Fruit fly (Drosophila melanogaster) whole organism, prepupa: ENCODE measurements around the gene RpL7A.

ENCODE experiments used
- CG10631 ChIP-seq: fragments of 200-800 bp; sonication (Bioruptor generic); optimal IDR thresholded peaks from 2 replicates; lab custom pipeline; 2016; ENCODE audit warnings: missing biosample characterization, missing genetic modification characterization
- CG10669 ChIP-seq: fragments of 200-800 bp; sonication (Bioruptor generic); optimal IDR thresholded peaks from 3 replicates; lab custom pipeline; 2018; ENCODE audit warnings: missing biosample characterization, mild to moderate bottlenecking, missing genetic modification characterization, moderate library complexity
- CG11294 ChIP-seq: fragments of 200-800 bp; sonication (Bioruptor generic); IDR thresholded peaks from 2 replicates; pipeline ENCODE4 v1.3.6; 2022; ENCODE audit warnings: missing biosample characterization, missing genetic modification characterization
- CG11762 ChIP-seq: fragments of 200-800 bp; sonication (Bioruptor generic); optimal IDR thresholded peaks from 3 replicates; lab custom pipeline; 2016; ENCODE audit warnings: missing biosample characterization, missing genetic modification characterization; ENCODE audit not compliant: insufficient read depth
- CG15336 ChIP-seq: fragments of 200-800 bp; sonication (Bioruptor generic); IDR thresholded peaks from 2 replicates; pipeline ENCODE4 v1.3.6; 2022; ENCODE audit warnings: missing biosample characterization, missing genetic modification characterization
- CG32006 ChIP-seq: fragments of 200-800 bp; sonication (Bioruptor generic); optimal IDR thresholded peaks from 3 replicates; lab custom pipeline; 2017; ENCODE audit warnings: missing biosample characterization, mild to moderate bottlenecking, missing genetic modification characterization
- CG34406 ChIP-seq: fragments of 200-800 bp; sonication (Bioruptor generic); optimal IDR thresholded peaks from 3 replicates; lab custom pipeline; 2016; ENCODE audit warnings: missing biosample characterization, missing genetic modification characterization
- CG3919 ChIP-seq: fragments of 200-800 bp; sonication (Bioruptor generic); optimal IDR thresholded peaks from 3 replicates; lab custom pipeline; 2016; ENCODE audit warnings: missing biosample characterization, missing genetic modification characterization
- CG4318 ChIP-seq: fragments of 200-800 bp; sonication (Bioruptor generic); optimal IDR thresholded peaks from 3 replicates; lab custom pipeline; 2017; ENCODE audit warnings: missing biosample characterization, mild to moderate bottlenecking, missing genetic modification characterization
- CG6163 ChIP-seq: fragments of 200-800 bp; sonication (Bioruptor generic); IDR thresholded peaks from 3 replicates; pipeline ENCODE4 v1.3.6; 2022; ENCODE audit warnings: missing biosample characterization, missing genetic modification characterization
- CG6276 ChIP-seq: fragments of 200-800 bp; sonication (Bioruptor generic); optimal IDR thresholded peaks from 2 replicates; lab custom pipeline; 2017; ENCODE audit warnings: missing biosample characterization, mild to moderate bottlenecking, missing genetic modification characterization
- CG6792 ChIP-seq: fragments of 200-800 bp; sonication (Bioruptor generic); optimal IDR thresholded peaks from 3 replicates; lab custom pipeline; 2016; ENCODE audit warnings: missing biosample characterization, missing genetic modification characterization
- CG6808 ChIP-seq: fragments of 200-800 bp; sonication (Bioruptor generic); optimal IDR thresholded peaks from 3 replicates; lab custom pipeline; 2017; ENCODE audit warnings: missing biosample characterization, missing genetic modification characterization, mild to moderate bottlenecking, moderate library complexity, missing genetic modification reagents
- CG6854 ChIP-seq: fragments of 200-800 bp; sonication (Bioruptor generic); optimal IDR thresholded peaks from 2 replicates; lab custom pipeline; 2017; ENCODE audit warnings: missing biosample characterization, mild to moderate bottlenecking, missing genetic modification characterization
- CG7368 ChIP-seq: fragments of 200-800 bp; sonication (Bioruptor generic); optimal IDR thresholded peaks from 3 replicates; lab custom pipeline; 2016; ENCODE audit warnings: missing biosample characterization, missing genetic modification characterization
- CG8119 ChIP-seq: fragments of 200-800 bp; sonication (Bioruptor generic); IDR thresholded peaks from 3 replicates; pipeline ENCODE4 v1.3.6; 2022; ENCODE audit warnings: missing biosample characterization, missing genetic modification characterization
- CG8319 ChIP-seq: fragments of 200-800 bp; sonication (Bioruptor generic); optimal IDR thresholded peaks from 3 replicates; lab custom pipeline; 2016; ENCODE audit warnings: missing biosample characterization, missing genetic modification characterization
- CG8632 ChIP-seq: fragments of 200-800 bp; sonication (Bioruptor generic); optimal IDR thresholded peaks from 3 replicates; lab custom pipeline; 2016; ENCODE audit warnings: missing biosample characterization, missing genetic modification characterization
- Eip75B ChIP-seq: fragments of 200-800 bp; sonication (Bioruptor generic); optimal IDR thresholded peaks from 3 replicates; lab custom pipeline; 2016; ENCODE audit warnings: missing biosample characterization, missing genetic modification characterization
- Eip78C ChIP-seq: fragments of 200-800 bp; sonication (Bioruptor generic); peaks from one replicate; lab custom pipeline; 2016; ENCODE audit warnings: missing biosample characterization, missing genetic modification characterization
- Ets21C ChIP-seq: fragments of 200-800 bp; sonication (Bioruptor generic); optimal IDR thresholded peaks from 3 replicates; lab custom pipeline; 2016; ENCODE audit warnings: missing biosample characterization, missing genetic modification characterization
- Ets96B ChIP-seq: fragments of 200-800 bp; optimal IDR thresholded peaks from 2 replicates; lab custom pipeline; 2019; ENCODE audit warnings: missing biosample characterization, mild to moderate bottlenecking, missing genetic modification characterization, moderate library complexity
- Gug ChIP-seq: fragments of 200-800 bp; sonication (Bioruptor generic); IDR thresholded peaks from 2 replicates; pipeline ENCODE4 v1.3.6; 2022; ENCODE audit warnings: missing biosample characterization, missing genetic modification characterization
- Hr38 ChIP-seq: sonication (Bioruptor generic); optimal IDR thresholded peaks from 2 replicates; lab custom pipeline; 2016; ENCODE audit warnings: missing biosample characterization, missing genetic modification characterization
- Hr4 ChIP-seq: fragments of 200-800 bp; sonication (Bioruptor generic); optimal IDR thresholded peaks from 3 replicates; lab custom pipeline; 2016; ENCODE audit warnings: missing biosample characterization, missing genetic modification characterization
- Lpt ChIP-seq: fragments of 200-800 bp; sonication (Bioruptor generic); optimal IDR thresholded peaks from 3 replicates; lab custom pipeline; 2016; ENCODE audit warnings: missing biosample characterization, missing genetic modification characterization
- Met ChIP-seq: fragments of 200-800 bp; sonication (Bioruptor generic); optimal IDR thresholded peaks from 3 replicates; lab custom pipeline; 2016; ENCODE audit warnings: missing biosample characterization, missing genetic modification characterization
- OdsH ChIP-seq: fragments of 200-800 bp; sonication (Bioruptor generic); optimal IDR thresholded peaks from 3 replicates; lab custom pipeline; 2016; ENCODE audit warnings: missing biosample characterization, missing genetic modification characterization
- Sox102F ChIP-seq: fragments of 200-800 bp; sonication (Bioruptor generic); optimal IDR thresholded peaks from 2 replicates; lab custom pipeline; 2016; ENCODE audit warnings: missing biosample characterization, mild to moderate bottlenecking, missing genetic modification characterization
- Sox15 ChIP-seq: fragments of 200-800 bp; sonication (Bioruptor generic); optimal IDR thresholded peaks from 3 replicates; lab custom pipeline; 2016; ENCODE audit warnings: missing biosample characterization, missing genetic modification characterization
- acj6 ChIP-seq: fragments of 200-800 bp; sonication (Bioruptor generic); optimal IDR thresholded peaks from 3 replicates; lab custom pipeline; 2016; ENCODE audit warnings: missing biosample characterization, missing genetic modification characterization
- dac ChIP-seq: fragments of 200-800 bp; sonication (Bioruptor generic); optimal IDR thresholded peaks from 2 replicates; lab custom pipeline; 2017; ENCODE audit warnings: missing biosample characterization, mild to moderate bottlenecking, missing genetic modification characterization
- dsx ChIP-seq: fragments of 200-800 bp; optimal IDR thresholded peaks from 3 replicates; lab custom pipeline; 2019; ENCODE audit warnings: missing biosample characterization, mild to moderate bottlenecking, missing genetic modification characterization, moderate library complexity; ENCODE audit not compliant: poor library complexity, severe bottlenecking
- eg ChIP-seq: fragments of 200-800 bp; sonication (Bioruptor generic); IDR thresholded peaks from 3 replicates; pipeline ENCODE4 v1.3.6; 2022; ENCODE audit warnings: missing biosample characterization, missing genetic modification characterization
- esn ChIP-seq: fragments of 200-800 bp; sonication (Bioruptor generic); optimal IDR thresholded peaks from 2 replicates; lab custom pipeline; 2016; ENCODE audit warnings: missing biosample characterization, mild to moderate bottlenecking, missing genetic modification characterization, moderate library complexity
- fd85E ChIP-seq: fragments of 200-800 bp; sonication (Bioruptor generic); optimal IDR thresholded peaks from 3 replicates; lab custom pipeline; 2016; ENCODE audit warnings: missing biosample characterization, missing genetic modification characterization
- fkh ChIP-seq: fragments of 200-800 bp; sonication (Bioruptor generic); optimal IDR thresholded peaks from 3 replicates; lab custom pipeline; 2017; ENCODE audit warnings: missing biosample characterization, mild to moderate bottlenecking, missing genetic modification characterization, moderate library complexity
- lz ChIP-seq: fragments of 200-800 bp; sonication (Bioruptor generic); optimal IDR thresholded peaks from 3 replicates; lab custom pipeline; 2016; ENCODE audit warnings: missing biosample characterization, missing genetic modification characterization
- net ChIP-seq: fragments of 200-800 bp; sonication (Bioruptor generic); optimal IDR thresholded peaks from 3 replicates; lab custom pipeline; 2016; ENCODE audit warnings: missing biosample characterization, missing genetic modification characterization
- pdm3 ChIP-seq: fragments of 200-800 bp; sonication (Bioruptor generic); optimal IDR thresholded peaks from 3 replicates; lab custom pipeline; 2016; ENCODE audit warnings: missing biosample characterization, missing genetic modification characterization
- spab ChIP-seq: fragments of 200-800 bp; sonication (Bioruptor generic); optimal IDR thresholded peaks from 2 replicates; lab custom pipeline; 2017; ENCODE audit warnings: missing biosample characterization, mild to moderate bottlenecking, missing genetic modification characterization, missing genetic modification reagents
- ss ChIP-seq, 2 experiments: fragments of 200-800 bp; sonication (Bioruptor generic); optimal IDR thresholded peaks; 2 replicates in 1 of 2; 3 replicates in 1 of 2; lab custom pipeline; 2017 to 2018; ENCODE audit warnings: mild to moderate bottlenecking in 2 of 2, missing biosample characterization in 2 of 2, missing genetic modification characterization in 2 of 2, moderate library complexity in 1 of 2
- topi ChIP-seq: fragments of 200-800 bp; sonication (Bioruptor generic); optimal IDR thresholded peaks from 3 replicates; lab custom pipeline; 2016; ENCODE audit warnings: missing biosample characterization, missing genetic modification characterization
- vri ChIP-seq: fragments of 200-800 bp; sonication (Bioruptor generic); optimal IDR thresholded peaks from 3 replicates; lab custom pipeline; 2016; ENCODE audit warnings: missing biosample characterization, mild to moderate bottlenecking, missing genetic modification characterization

The RpL7A gene

dm6 chrX:6549428-6550117, 16.4 kb upstream of the RpL7A start (continued):
- TF ChIP-seq Hr4 (GFP tag; lab: Kevin White, UChicago) (peak; percentile 93), net (GFP tag; lab: Kevin White, UChicago) (peak; percentile 95), Sox15 (peak; percentile 91), CG34406 (peak; percentile 89), CG8632 (GFP tag; lab: Kevin White, UChicago) (peak; percentile 91), acj6 (GFP tag; lab: Kevin White, UChicago) (peak; percentile 95), CG6163 (GFP tag; lab: Robert Waterston, UW) (peak; percentile 99), CG6276 (GFP tag; lab: Kevin White, UChicago) (peak; percentile 96), CG8119 (GFP tag; lab: Robert Waterston, UW) (peak; percentile 98), CG3919 (GFP tag; lab: Kevin White, UChicago) (peak; percentile 99), CG6854 (GFP tag; lab: Kevin White, UChicago) (peak; percentile 94), CG11294 (peak; percentile 94), Sox102F (peak; percentile 91), Hr38 (GFP tag; lab: Kevin White, UChicago) (peak; percentile 11), pdm3 (GFP tag; lab: Kevin White, UChicago) (peak; percentile 96), dac (GFP tag; lab: Kevin White, UChicago) (peak; percentile 92), topi (GFP tag; lab: Kevin White, UChicago) (peak; percentile 98), CG32006 (GFP tag; lab: Kevin White, UChicago) (peak; percentile 96), CG8319 (GFP tag; lab: Kevin White, UChicago) (peak; percentile 94), CG11762 (peak; percentile 94), CG15336 (peak; percentile 98), Ets21C (GFP tag; lab: Kevin White, UChicago) (peak; percentile 89), Lpt (GFP tag; lab: Kevin White, UChicago) (peak; percentile 95), Gug (GFP tag; lab: Robert Waterston, UW) (peak; percentile 98), Met (peak; percentile 97), CG10631 (peak; percentile 96), Eip75B (GFP tag; lab: Kevin White, UChicago) (peak; percentile 97), OdsH (GFP tag; lab: Kevin White, UChicago) (peak; percentile 95), CG7368 (peak; percentile 96), fd85E (peak; percentile 86), dsx (GFP tag; lab: Kevin White, UChicago) (peak; percentile 91), vri (peak; percentile 99), eg (GFP tag; lab: Robert Waterston, UW) (peak; percentile 98), esn (peak; percentile 95), spab (GFP tag; lab: Kevin White, UChicago) (peak; percentile 92), CG10669 (peak; percentile 95), lz (peak; percentile 96), CG4318 (peak; percentile 93), Eip78C (GFP tag; lab: Kevin White, UChicago) (peak; percentile 99), CG6792 (peak; percentile 95)
- TF ChIP-seq, all 60 proteins: peak for 60

DNA sequence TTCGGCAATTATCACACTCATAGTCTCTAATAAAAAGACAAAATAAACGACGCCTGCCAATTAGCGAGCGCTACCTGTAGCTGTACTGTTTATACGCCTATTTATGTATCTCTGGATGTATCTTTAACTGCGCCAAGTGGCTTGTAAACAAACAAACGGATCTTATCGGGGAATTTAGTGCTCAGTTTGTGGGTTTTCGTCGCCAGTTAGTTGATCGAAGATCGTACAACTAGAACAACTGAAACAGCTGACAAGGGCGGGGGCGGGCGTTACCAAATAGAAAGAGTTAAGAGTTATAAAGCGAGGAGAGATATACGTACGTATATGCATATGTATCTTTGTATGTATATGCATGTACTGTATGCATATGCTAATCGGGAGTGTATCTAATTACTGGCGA, 13.8 kb upstream of the RpL7A start:
- TF ChIP-seq fkh (peak; percentile 83), CG6808 (no peak), OdsH (GFP tag; lab: Kevin White, UChicago) (no peak), ss (GFP tag; optimal IDR thresholded peaks at IDR 0.05; lab: Kevin White, UChicago) (no peak), Ets96B (tag; lab: Kevin White, UChicago) (no peak)
